Worm (Caenorhabditis elegans) whole organism, L3 larva: ENCODE results near the gene rab-39.

Experiments
- aly-2 ChIP-seq: fragments of 150-350 bp; optimal IDR thresholded peaks from 2 replicates; lab custom pipeline; 2014; ENCODE audit warnings: missing biosample characterization, missing genetic modification characterization
- egl-27 ChIP-seq: sonication (generic microtip); optimal IDR thresholded peaks from 4 replicates; lab custom pipeline; 2017; ENCODE audit warnings: missing biosample characterization, missing genetic modification reagents, missing genetic modification characterization
- egl-5 ChIP-seq: fragments of 150-350 bp; optimal IDR thresholded peaks from 2 replicates; lab custom pipeline; 2017; ENCODE audit warnings: missing biosample characterization, missing genetic modification reagents, missing genetic modification characterization, inconsistent platforms
- lin-39 ChIP-seq: fragments of 150-350 bp; optimal IDR thresholded peaks from 2 replicates; lab custom pipeline; 2018; ENCODE audit warnings: missing biosample characterization, missing genetic modification reagents, missing genetic modification characterization
- mdl-1 ChIP-seq: fragments of 150-350 bp; optimal IDR thresholded peaks from 2 replicates; lab custom pipeline; 2014; ENCODE audit warnings: missing biosample characterization, missing genetic modification characterization
- nhr-28 ChIP-seq: fragments of 150-350 bp; optimal IDR thresholded peaks from 2 replicates; lab custom pipeline; 2014; ENCODE audit warnings: missing biosample characterization, missing genetic modification characterization
- nhr-77 ChIP-seq: fragments of 150-350 bp; optimal IDR thresholded peaks from 2 replicates; lab custom pipeline; 2014; ENCODE audit warnings: missing biosample characterization, missing genetic modification characterization
- zag-1 ChIP-seq: fragments of 150-350 bp; optimal IDR thresholded peaks from 2 replicates; lab custom pipeline; 2014; ENCODE audit warnings: missing biosample characterization, missing genetic modification characterization
- ztf-11 ChIP-seq: fragments of 150-350 bp; optimal IDR thresholded peaks from 2 replicates; lab custom pipeline; 2014; ENCODE audit warnings: missing biosample characterization, missing genetic modification characterization
- ztf-4 ChIP-seq: fragments of 150-350 bp; optimal IDR thresholded peaks from 2 replicates; lab custom pipeline; 2014; ENCODE audit warnings: missing biosample characterization, missing genetic modification characterization

- TF ChIP-seq mdl-1 (tag; lab: Kevin White, UChicago) = no peak
- TF ChIP-seq ztf-4 = no peak
- TF ChIP-seq egl-5 (tag; lab: Kevin White, UChicago) = no peak
- TF ChIP-seq lin-39 (tag; lab: Kevin White, UChicago) = no peak
- TF ChIP-seq zag-1 (tag; lab: Kevin White, UChicago) = no peak
- no peak for TF ChIP-seq nhr-77 (tag; lab: Kevin White, UChicago)
- no peak for TF ChIP-seq ztf-11 (tag; lab: Kevin White, UChicago)
- TF ChIP-seq nhr-28 (tag; lab: Kevin White, UChicago) = no peak
- no peak for TF ChIP-seq egl-27
- TF ChIP-seq aly-2 (tag; lab: Kevin White, UChicago) = no peak
Observed at ce11 chrII:9291632-9292031, 31.1 kb downstream of the rab-39 start, which contains the start of gene acs-7.
